Fruit fly (Drosophila melanogaster) whole organism, wandering third instar larva: ENCODE measurements around the gene v.

ENCODE experiments used
- Abd-B ChIP-seq: fragments of >200 bp; optimal IDR thresholded peaks from 2 replicates; lab custom pipeline; 2017; ENCODE audit warnings: missing biosample characterization, missing genetic modification characterization
- CG9705 ChIP-seq: fragments of 200-800 bp; sonication (Bioruptor generic); optimal IDR thresholded peaks from 2 replicates; lab custom pipeline; 2018; ENCODE audit warnings: missing biosample characterization, mild to moderate bottlenecking, missing genetic modification characterization
- CrebA ChIP-seq: fragments of 200-800 bp; sonication (Bioruptor generic); optimal IDR thresholded peaks from 2 replicates; lab custom pipeline; 2016; ENCODE audit warnings: missing biosample characterization, mild to moderate bottlenecking, missing genetic modification characterization, borderline replicate concordance
- Dfd ChIP-seq: fragments of >200 bp; optimal IDR thresholded peaks from 2 replicates; lab custom pipeline; 2017; ENCODE audit warnings: missing biosample characterization, missing genetic modification characterization
- Dif ChIP-seq: fragments of 200-275, 200-300 bp; sonication (Bioruptor generic); optimal IDR thresholded peaks from 2 replicates; lab custom pipeline; 2018; ENCODE audit warnings: missing biosample characterization, missing genetic modification characterization; ENCODE audit not compliant: partially characterized antibody
- GATAd ChIP-seq: sonication (Bioruptor generic); optimal IDR thresholded peaks from 2 replicates; lab custom pipeline; 2016; ENCODE audit warnings: missing biosample characterization, missing genetic modification characterization
- Hr78 ChIP-seq: fragments of >200 bp; optimal IDR thresholded peaks from 2 replicates; lab custom pipeline; 2017; ENCODE audit warnings: missing biosample characterization, missing genetic modification characterization
- Jra ChIP-seq: sonication (Bioruptor generic); optimal IDR thresholded peaks from 2 replicates; lab custom pipeline; 2016; ENCODE audit warnings: missing biosample characterization, missing genetic modification characterization
- Mio ChIP-seq: sonication (Bioruptor generic); optimal IDR thresholded peaks from 2 replicates; lab custom pipeline; 2016; ENCODE audit warnings: missing biosample characterization, missing genetic modification characterization
- Myc ChIP-seq: fragments of >200 bp; optimal IDR thresholded peaks from 2 replicates; lab custom pipeline; 2017
- N ChIP-seq: fragments of >200 bp; optimal IDR thresholded peaks from 2 replicates; lab custom pipeline; 2018; ENCODE audit warnings: missing biosample characterization, missing external identifiers, missing genetic modification characterization
- OdsH ChIP-seq: fragments of 200-800 bp; sonication (Bioruptor generic); optimal IDR thresholded peaks from 2 replicates; lab custom pipeline; 2016; ENCODE audit warnings: missing biosample characterization, mild to moderate bottlenecking, missing genetic modification characterization
- Rel ChIP-seq, 2 experiments: fragments of 200-800 bp; sonication (Bioruptor generic) in 1 of 2; optimal IDR thresholded peaks; 2 replicates in 1 of 2; 3 replicates in 1 of 2; lab custom pipeline; 2016 to 2019; ENCODE audit warnings: mild to moderate bottlenecking in 2 of 2, missing biosample characterization in 2 of 2, missing genetic modification characterization in 2 of 2, moderate library complexity in 1 of 2
- Sp1 ChIP-seq: fragments of 200-800 bp; sonication (Bioruptor generic); optimal IDR thresholded peaks from 3 replicates; lab custom pipeline; 2019; ENCODE audit warnings: missing biosample characterization, mild to moderate bottlenecking, missing genetic modification characterization, moderate library complexity
- Vsx2 ChIP-seq: fragments of 200-300, 225-300 bp; sonication (Bioruptor generic); optimal IDR thresholded peaks from 2 replicates; lab custom pipeline; 2018; ENCODE audit warnings: missing biosample characterization, missing genetic modification characterization; ENCODE audit not compliant: partially characterized antibody
- brk ChIP-seq: fragments of 200-800 bp; sonication (Bioruptor generic); optimal IDR thresholded peaks from 2 replicates; lab custom pipeline; 2016; ENCODE audit warnings: missing biosample characterization, mild to moderate bottlenecking, missing genetic modification characterization
- dl ChIP-seq, 2 experiments: fragments of 175-275, 200-275 bp in 1 of 2; fragments of 200-275 bp in 1 of 2; sonication (Bioruptor generic); optimal IDR thresholded peaks; lab custom pipeline; 2018; ENCODE audit warnings: mild to moderate bottlenecking in 2 of 2, missing biosample characterization in 2 of 2, missing genetic modification characterization in 2 of 2, moderate library complexity in 2 of 2; ENCODE audit not compliant: partially characterized antibody in 2 of 2, insufficient read depth in 1 of 2
- ey ChIP-seq: fragments of 200-800 bp; sonication (Bioruptor generic); optimal IDR thresholded peaks from 2 replicates; lab custom pipeline; 2016; ENCODE audit warnings: missing biosample characterization, missing genetic modification characterization
- fru ChIP-seq: fragments of 200-800 bp; sonication (Bioruptor generic); optimal IDR thresholded peaks from 3 replicates; lab custom pipeline; 2016; ENCODE audit warnings: missing biosample characterization, mild to moderate bottlenecking, missing genetic modification characterization
- h ChIP-seq: fragments of 200-800 bp; sonication (Bioruptor generic); optimal IDR thresholded peaks from 3 replicates; lab custom pipeline; 2016; ENCODE audit warnings: missing biosample characterization, mild to moderate bottlenecking, missing genetic modification characterization
- jim ChIP-seq: fragments of 175-275, 200-325 bp; sonication (Bioruptor generic); optimal IDR thresholded peaks from 2 replicates; lab custom pipeline; 2016; ENCODE audit warnings: missing biosample characterization, mild to moderate bottlenecking, missing genetic modification characterization
- lola ChIP-seq: fragments of >200 bp; optimal IDR thresholded peaks from 2 replicates; lab custom pipeline; 2017; ENCODE audit warnings: missing biosample characterization, missing genetic modification characterization
- pan ChIP-seq: fragments of >200 bp; optimal IDR thresholded peaks from 2 replicates; lab custom pipeline; 2017
- psq ChIP-seq: fragments of 200-800 bp; sonication (Bioruptor generic); optimal IDR thresholded peaks from 3 replicates; lab custom pipeline; 2017; ENCODE audit warnings: missing biosample characterization, mild to moderate bottlenecking, missing genetic modification characterization, moderate library complexity
- rgr ChIP-seq: fragments of 200-800 bp; sonication (Bioruptor generic); optimal IDR thresholded peaks from 3 replicates; lab custom pipeline; 2016; ENCODE audit warnings: missing biosample characterization, mild to moderate bottlenecking, missing genetic modification characterization
- sage ChIP-seq: fragments of 200-800 bp; sonication (Bioruptor generic); optimal IDR thresholded peaks from 2 replicates; lab custom pipeline; 2016; ENCODE audit warnings: missing biosample characterization, mild to moderate bottlenecking, missing genetic modification characterization
- sv ChIP-seq: fragments of 200-800 bp; sonication (Bioruptor generic); optimal IDR thresholded peaks from 3 replicates; lab custom pipeline; 2016; ENCODE audit warnings: missing biosample characterization, missing genetic modification characterization
- tai ChIP-seq: sonication (Bioruptor generic); optimal IDR thresholded peaks from 2 replicates; lab custom pipeline; 2016; ENCODE audit warnings: missing biosample characterization, missing genetic modification characterization
- usp ChIP-seq: fragments of >200 bp; optimal IDR thresholded peaks from 2 replicates; lab custom pipeline; 2017; ENCODE audit warnings: missing biosample characterization, missing genetic modification characterization
- woc ChIP-seq: sonication (Bioruptor generic); optimal IDR thresholded peaks from 2 replicates; lab custom pipeline; 2016; ENCODE audit warnings: missing biosample characterization, mild to moderate bottlenecking, missing genetic modification characterization

v gene

DNA sequence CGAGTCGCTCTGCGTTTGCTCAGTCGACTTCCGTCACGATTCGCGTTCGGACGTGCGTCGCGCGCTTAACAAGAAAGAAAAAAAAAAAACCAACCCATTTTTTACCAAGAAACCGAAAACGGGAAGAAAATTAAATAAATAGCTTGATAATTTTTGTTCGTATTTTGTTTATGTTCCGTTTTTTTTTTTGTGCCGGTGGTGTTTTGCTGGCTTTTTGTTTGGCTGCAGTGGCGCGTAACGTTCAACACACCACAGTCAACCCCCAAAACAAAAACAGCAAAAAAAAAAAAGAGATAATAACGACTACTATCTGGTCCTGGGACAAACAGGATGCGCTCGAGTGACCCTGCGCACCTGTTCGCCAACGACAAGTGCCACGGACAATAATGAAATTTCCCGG is 18.3 kb upstream of the v start, which contains the start of gene CG43901:
TSS of gene CG43901 (plus strand) at position 301 of the 400 bp plus-strand sequence.
- TF ChIP-seq rgr (GFP tag; lab: Kevin White, UChicago) (no peak), dl (GFP tag; optimal IDR thresholded peaks at IDR 0.05; lab: Kevin White, UChicago; ENCODE audit: insufficient read depth in 1 of 2, partially characterized antibody in 2 of 2) (no peak), h (GFP tag; lab: Kevin White, UChicago) (no peak), OdsH (GFP tag; lab: Kevin White, UChicago) (no peak), Vsx2 (GFP tag; lab: Kevin White, UChicago) (no peak), lola (GFP tag; lab: Kevin White, UChicago) (no peak), brk (GFP tag; lab: Kevin White, UChicago) (no peak)

DNA sequence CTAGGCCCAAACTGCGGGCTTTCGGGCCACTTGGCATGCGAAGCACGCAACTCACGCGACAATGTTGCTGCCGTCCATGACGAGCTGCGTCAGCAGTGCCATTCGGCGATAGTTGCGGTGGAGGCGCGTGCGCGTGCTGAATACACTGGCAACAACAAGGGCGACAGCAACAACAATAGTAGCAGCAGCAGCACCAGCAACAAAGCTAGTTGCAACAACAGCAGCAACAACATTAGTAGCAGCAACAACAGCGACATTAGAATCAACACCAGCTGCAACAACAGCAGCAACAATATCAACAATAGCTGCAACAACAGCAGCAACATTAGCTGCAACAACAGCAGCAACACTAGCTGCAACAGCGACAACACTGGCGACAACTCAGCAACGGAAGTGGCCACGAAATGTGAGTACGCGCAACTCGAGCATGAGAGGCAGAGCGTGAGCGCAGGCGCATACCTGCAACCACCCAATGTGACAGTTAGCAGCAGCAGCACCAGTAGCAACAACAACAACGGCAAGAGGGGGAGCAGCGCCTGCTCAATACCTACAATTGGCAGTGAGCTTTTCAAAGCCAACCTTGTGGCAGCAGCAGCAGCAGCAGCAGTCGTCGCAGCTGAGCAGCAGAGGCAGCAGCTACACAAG is 17.4 kb upstream of the v start:
- TF ChIP-seq Mio (GFP tag; lab: Kevin White, UChicago): no peak
- TF ChIP-seq Dfd (GFP tag; lab: Kevin White, UChicago): peak; percentile 36

DNA sequence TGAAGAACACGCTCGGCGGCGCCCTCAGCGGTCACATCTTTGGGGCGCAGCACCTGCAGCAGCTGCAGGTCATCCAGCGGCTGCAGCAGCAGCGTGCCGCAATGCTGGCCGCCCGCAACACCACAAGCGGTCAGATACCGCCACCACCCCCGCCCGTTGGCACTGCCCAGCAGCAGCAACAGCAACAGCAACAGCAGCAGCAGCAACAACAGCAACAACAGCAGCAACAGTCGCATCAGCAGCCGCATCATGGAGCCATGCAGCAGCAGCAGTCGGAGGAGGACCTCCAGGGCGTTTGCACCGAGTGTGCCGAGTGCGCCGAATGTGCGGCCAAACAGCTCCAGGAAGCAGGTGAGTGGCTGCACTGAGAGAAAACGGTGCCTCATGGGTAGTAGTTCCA is 11.2 kb upstream of the v start:
- TF ChIP-seq Dfd (GFP tag; lab: Kevin White, UChicago) (peak; percentile 61), brk (GFP tag; lab: Kevin White, UChicago) (no peak)
- TF ChIP-seq, all 38 proteins: peak for 1

DNA sequence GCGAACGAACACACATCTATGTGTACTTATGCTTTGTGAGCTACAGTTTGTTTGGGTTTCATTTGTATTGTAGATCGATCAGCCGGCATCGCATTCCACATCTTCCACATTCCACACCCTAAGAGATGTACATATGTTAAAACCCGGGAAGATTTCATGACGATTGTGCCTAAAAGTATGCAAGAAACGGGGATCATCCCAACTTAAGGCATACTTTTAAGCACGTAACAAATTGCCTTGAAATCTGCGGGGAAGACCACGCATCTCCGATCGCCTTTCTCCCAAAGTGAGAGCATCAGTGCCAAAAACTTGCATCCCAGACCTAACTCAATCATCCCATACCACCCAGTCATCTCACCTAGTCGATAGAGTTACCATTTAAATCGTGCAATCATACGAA is 2.1 kb upstream of the v start:
- TF ChIP-seq pan: no peak
- no peak for TF ChIP-seq usp (GFP tag; lab: Kevin White, UChicago)
- TF ChIP-seq Mio (GFP tag; lab: Kevin White, UChicago): no peak
- no peak for TF ChIP-seq sv
- TF ChIP-seq Rel (GFP tag; optimal IDR thresholded peaks at IDR 0.05; lab: Kevin White, UChicago): no peak
- TF ChIP-seq Rel (tag; optimal IDR thresholded peaks at IDR 0.05; lab: Kevin White, UChicago): no peak
- no peak for TF ChIP-seq Myc (lab: Kevin White, UChicago)
- no peak for TF ChIP-seq Abd-B (GFP tag; lab: Kevin White, UChicago)
- no peak for TF ChIP-seq psq (GFP tag; lab: Kevin White, UChicago)
- TF ChIP-seq Sp1 (GFP tag; lab: Kevin White, UChicago): no peak
- TF ChIP-seq CG9705: no peak
- TF ChIP-seq CrebA (GFP tag; lab: Kevin White, UChicago): no peak
- TF ChIP-seq GATAd (GFP tag; lab: Kevin White, UChicago): no peak
- no peak for TF ChIP-seq Vsx2 (GFP tag; lab: Kevin White, UChicago)
- TF ChIP-seq Hr78 (GFP tag; lab: Kevin White, UChicago): no peak
- TF ChIP-seq Dif (GFP tag; lab: Kevin White, UChicago): no peak

DNA sequence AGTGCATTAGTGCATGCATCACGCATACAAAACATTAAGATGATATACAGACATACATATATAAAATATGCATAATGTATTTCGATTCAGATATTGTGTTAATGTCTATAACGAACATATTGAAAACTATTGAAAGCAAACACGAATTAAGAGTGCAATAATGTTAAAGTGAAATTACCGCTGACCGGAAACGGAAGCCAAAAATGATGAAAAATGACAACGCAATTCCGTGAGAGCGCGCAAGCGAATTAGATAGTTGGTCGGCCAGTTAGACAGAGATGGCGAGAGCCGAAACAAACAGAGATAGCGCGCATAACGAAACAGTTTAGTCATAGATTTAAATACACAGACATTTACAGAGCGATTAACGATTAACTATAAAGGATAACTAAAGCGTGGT is 1.6 kb upstream of the v start:
- TF ChIP-seq dl (GFP tag; optimal IDR thresholded peaks at IDR 0.05; lab: Kevin White, UChicago; ENCODE audit: insufficient read depth in 1 of 2, partially characterized antibody in 2 of 2) (no peak), CG9705 (no peak), ey (GFP tag; lab: Kevin White, UChicago) (no peak), Mio (GFP tag; lab: Kevin White, UChicago) (no peak)

DNA sequence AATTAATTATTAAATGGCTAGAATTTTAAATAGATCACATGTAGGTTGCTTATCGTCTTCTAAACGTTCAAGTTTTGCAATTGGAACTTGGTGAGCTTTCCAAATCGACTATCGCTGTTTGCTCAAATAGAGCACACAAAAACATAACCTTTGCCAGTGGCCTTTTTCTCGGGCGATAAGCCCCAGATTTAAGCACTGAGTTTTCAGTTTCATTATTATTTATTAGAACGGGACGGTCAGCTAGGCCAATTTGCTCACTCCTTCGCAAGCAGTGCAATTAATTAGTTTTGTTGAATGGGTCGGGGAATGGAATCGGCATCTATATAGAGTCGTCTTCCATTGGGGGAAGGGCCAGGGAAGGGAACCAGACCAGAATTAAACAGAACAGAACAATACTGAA is 2.5 kb downstream of the v start:
- TF ChIP-seq fru (no peak), N (GFP tag; lab: Kevin White, UChicago) (no peak), woc (no peak), sv (no peak), Dfd (GFP tag; lab: Kevin White, UChicago) (no peak), Abd-B (GFP tag; lab: Kevin White, UChicago) (no peak), jim (GFP tag; lab: Kevin White, UChicago) (no peak), Jra (GFP tag; lab: Kevin White, UChicago) (no peak), OdsH (GFP tag; lab: Kevin White, UChicago) (no peak), CG9705 (no peak), sage (GFP tag; lab: Kevin White, UChicago) (no peak), Mio (GFP tag; lab: Kevin White, UChicago) (no peak), Vsx2 (GFP tag; lab: Kevin White, UChicago) (no peak), psq (GFP tag; lab: Kevin White, UChicago) (no peak), tai (no peak), ey (GFP tag; lab: Kevin White, UChicago) (no peak), Rel (GFP tag; optimal IDR thresholded peaks at IDR 0.05; lab: Kevin White, UChicago) (no peak), Rel (tag; optimal IDR thresholded peaks at IDR 0.05; lab: Kevin White, UChicago) (no peak), pan (no peak)
